Worm (Caenorhabditis elegans) whole organism, early embryonic: ENCODE data around the gene helq-1.

ENCODE experiments used
- F13C5.2 ChIP-seq: sonication (generic microtip); optimal IDR thresholded peaks from 2 replicates; lab custom pipeline; 2017; ENCODE audit warnings: mild to moderate bottlenecking, missing genetic modification characterization, inconsistent platforms, missing compliant biosample characterization
- ama-1 ChIP-seq: fragments of 150-350 bp; optimal IDR thresholded peaks from 2 replicates; lab custom pipeline; 2014
- ets-7 ChIP-seq: sonication (generic microtip); optimal IDR thresholded peaks from 2 replicates; lab custom pipeline; 2016; ENCODE audit warnings: missing genotype, missing genetic modification characterization, missing compliant biosample characterization
- hmbx-1 ChIP-seq: sonication (generic microtip); optimal IDR thresholded peaks from 2 replicates; lab custom pipeline; 2016; ENCODE audit warnings: mild to moderate bottlenecking, missing genetic modification characterization, missing compliant biosample characterization
- hmg-4 ChIP-seq: fragments of 200-800 bp; sonication (Bioruptor generic); optimal IDR thresholded peaks from 2 replicates; lab custom pipeline; 2018; ENCODE audit warnings: mild to moderate bottlenecking, missing genetic modification characterization, missing compliant biosample characterization
- hnd-1 ChIP-seq: sonication (generic microtip); optimal IDR thresholded peaks from 2 replicates; lab custom pipeline; 2016; ENCODE audit warnings: missing genetic modification characterization, missing compliant biosample characterization
- scrt-1 ChIP-seq: fragments of 200-800 bp; sonication (Bioruptor generic); IDR thresholded peaks from 2 replicates; pipeline ENCODE4 v1.3.6; 2022; ENCODE audit warnings: missing genetic modification characterization, missing compliant biosample characterization

ce11 chrIII:532152-532551, 54.8 kb downstream of the helq-1 start:
- no peak for TF ChIP-seq ama-1 (lab: Kevin White, UChicago)
- TF ChIP-seq hmbx-1 (tag; lab: Kevin White, UChicago) = no peak
- no peak for TF ChIP-seq ets-7 (tag; lab: Kevin White, UChicago)
- no peak for TF ChIP-seq hnd-1
- TF ChIP-seq hmg-4 = no peak
- no peak for TF ChIP-seq F13C5.2
- TF ChIP-seq scrt-1 (GFP tag; lab: Robert Waterston, UW) = no peak
